Worm (Caenorhabditis elegans): Measurements from ENCODE around the gene C10C5.7.

- no peak for TF ChIP-seq pqm-1 (tag; optimal IDR thresholded peaks at IDR 0.05)
- no peak for TF ChIP-seq T23F11.4 (GFP tag; optimal IDR thresholded peaks at IDR 0.05)
- TF ChIP-seq fkh-10 (GFP tag; optimal IDR thresholded peaks at IDR 0.05) = no peak
Observed at ce11 chrIV:9432327-9432726, 47.4 kb downstream of the C10C5.7 start.

Data from whole organism, late embryonic.